Worm (Caenorhabditis elegans) whole organism, dauer: Measurements from ENCODE around the gene srlf-7.

Experiments
- unc-62 ChIP-seq: sonication (generic microtip); optimal IDR thresholded peaks from 2 replicates; lab custom pipeline; 2017; ENCODE audit warnings: missing biosample characterization, missing genetic modification reagents, missing genetic modification characterization

Gene srlf-7

DNA sequence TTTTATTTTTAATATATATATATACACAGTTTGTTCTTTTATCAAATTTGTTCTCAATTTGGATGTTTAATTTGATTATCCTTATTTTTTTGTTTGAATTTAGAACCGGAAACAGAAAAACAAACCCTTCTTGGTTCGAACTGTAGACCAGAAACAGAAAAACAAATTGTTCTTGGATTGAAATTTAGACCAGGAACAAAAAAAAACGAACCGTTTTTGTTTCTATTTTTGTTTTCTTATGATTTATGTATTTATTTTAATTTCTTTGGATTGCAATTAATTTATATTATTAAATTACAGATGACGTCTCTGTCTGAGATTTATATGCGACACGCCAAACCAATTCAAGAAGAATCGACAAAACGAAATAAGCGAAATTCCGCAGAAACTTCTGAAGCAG lies 13.7 kb upstream of the srlf-7 start, which contains the start of gene C42D4.19:
Gene C42D4.19, plus strand, starts transcription at position 301 of the 400 bp plus-strand sequence.
- TF ChIP-seq unc-62, result no peak

DNA sequence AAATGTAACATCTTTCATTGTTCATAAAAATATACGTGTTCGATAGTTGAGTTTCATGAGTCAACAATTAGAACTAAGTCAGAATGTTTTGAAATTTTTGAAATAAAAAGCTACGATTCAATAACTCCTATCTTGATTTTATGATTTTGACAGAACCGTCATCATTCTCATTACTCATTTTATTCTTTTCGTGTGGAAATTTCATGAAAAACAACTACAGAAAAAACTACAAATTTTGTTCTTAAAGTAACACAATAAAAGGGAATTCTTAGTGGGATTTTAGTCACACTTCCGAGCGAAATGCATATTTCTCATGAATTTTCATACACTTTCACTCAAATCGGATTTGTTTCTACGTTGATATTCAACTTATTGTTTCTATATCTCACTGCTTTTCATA lies 12.2 kb upstream of the srlf-7 start, which contains the start of gene str-44:
Gene str-44, plus strand, starts transcription at position 301 of the 400 bp plus-strand sequence.
- TF ChIP-seq unc-62, result no peak

ce11 chrIV:7178942-7179341 lies 10.1 kb upstream of the srlf-7 start, which contains the start of gene C42D4.3:
Gene C42D4.3, plus strand, starts transcription at chrIV:7179239.
- no peak for TF ChIP-seq unc-62

DNA sequence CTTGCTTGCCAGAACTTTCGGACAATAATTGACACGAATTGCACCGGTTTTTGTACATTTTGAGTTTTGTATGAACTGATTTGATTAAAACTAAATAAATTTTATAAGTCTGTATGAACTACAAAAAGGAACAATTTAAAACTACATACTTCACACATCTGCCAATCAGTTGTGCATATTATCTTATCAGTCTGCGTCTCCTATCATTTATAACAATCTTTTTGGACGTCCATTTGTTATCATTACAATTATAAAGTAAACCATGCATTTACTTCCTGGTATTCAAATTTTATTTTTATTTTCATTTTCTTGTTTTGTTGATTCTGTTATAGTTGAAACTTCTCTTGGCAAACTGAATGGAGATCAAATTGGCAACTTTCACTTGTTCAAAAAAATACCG lies 8.8 kb upstream of the srlf-7 start, which contains the start of gene cest-10:
Gene cest-10, plus strand, starts transcription at position 254 of the 400 bp plus-strand sequence.
- TF ChIP-seq unc-62, result no peak

DNA sequence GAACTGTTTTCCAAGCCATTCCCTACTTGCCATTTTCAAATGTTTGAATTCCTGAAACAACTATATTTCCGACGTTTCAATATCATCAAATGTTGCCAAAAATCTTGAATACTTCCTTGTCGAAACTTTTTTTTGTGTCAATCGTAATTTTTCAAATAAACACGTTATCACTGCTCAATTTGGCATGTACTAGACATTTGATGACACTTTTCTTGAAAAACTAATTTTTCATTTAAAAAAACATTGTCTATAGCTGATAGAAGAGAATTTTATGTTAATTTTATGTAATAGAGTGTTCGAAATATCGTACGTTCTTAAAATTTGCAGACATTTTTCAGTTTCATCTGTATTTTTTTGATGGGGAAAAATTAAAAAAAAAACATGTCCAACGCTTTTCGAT lies 6.3 kb upstream of the srlf-7 start:
- TF ChIP-seq unc-62, result no peak

- no peak for TF ChIP-seq unc-62
Observed at ce11 chrIV:7184597-7184996, 4.5 kb upstream of the srlf-7 start, which contains the start of gene clec-179. Gene clec-179, minus strand, starts transcription at chrIV:7184697.

DNA sequence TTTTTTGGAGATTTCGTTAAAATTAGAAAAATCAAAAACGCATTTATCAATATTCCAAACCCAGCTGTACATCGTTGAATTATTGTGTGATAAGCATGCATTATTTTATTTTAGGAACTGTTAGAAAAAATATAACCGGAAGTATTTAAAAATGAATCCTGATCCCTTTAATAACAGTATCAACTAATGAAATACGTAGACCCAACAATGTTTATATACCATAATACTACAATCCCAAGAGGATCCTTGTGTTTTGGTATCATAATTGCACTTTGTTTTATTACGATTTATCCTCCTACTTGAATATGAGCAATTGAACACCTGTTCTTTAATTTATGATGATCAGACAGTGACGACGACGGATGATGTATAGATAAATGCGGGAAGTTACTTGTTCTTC lies 2.3 kb upstream of the srlf-7 start, which contains the start of gene str-249:
Gene str-249, minus strand, starts transcription at position 101 of the 400 bp plus-strand sequence.
- no peak for TF ChIP-seq unc-62

- TF ChIP-seq unc-62, result no peak
Observed at ce11 chrIV:7188030-7188429, 1.1 kb upstream of the srlf-7 start, which contains the start of gene C42D4.13. Gene C42D4.13, minus strand, starts transcription at chrIV:7188130.

ce11 chrIV:7190409-7190808 lies 1.3 kb downstream of the srlf-7 start:
- no peak for TF ChIP-seq unc-62

ce11 chrIV:7191745-7192144 lies 2.7 kb downstream of the srlf-7 start, which contains the start of gene R13A1.5:
Gene R13A1.5, minus strand, starts transcription at chrIV:7191845.
- no peak for TF ChIP-seq unc-62

DNA sequence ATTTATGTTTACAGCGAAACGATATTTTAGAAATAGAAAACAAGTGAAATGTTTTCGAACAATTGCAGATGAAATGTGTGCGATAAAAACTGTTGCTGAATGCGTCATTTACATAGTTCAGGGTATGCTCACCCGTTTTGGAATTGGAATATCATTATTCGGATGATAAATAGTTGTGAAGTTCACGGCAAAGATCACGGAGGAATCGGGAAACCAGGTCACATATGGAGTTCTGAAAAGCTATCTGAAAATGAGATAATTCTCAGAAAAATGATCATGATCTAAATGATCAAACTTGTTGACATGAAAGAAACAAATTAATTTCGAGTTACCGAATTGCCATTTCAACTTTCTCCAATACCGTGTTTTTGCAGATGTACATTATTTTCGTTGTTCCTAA lies 6.6 kb downstream of the srlf-7 start, which contains the start of gene best-16:
Gene best-16, minus strand, starts transcription at position 101 of the 400 bp plus-strand sequence.
- TF ChIP-seq unc-62, result no peak

ce11 chrIV:7196853-7197252 lies 7.8 kb downstream of the srlf-7 start, which contains the start of gene unc-8:
Gene unc-8, plus strand, starts transcription at chrIV:7197153.
- no peak for TF ChIP-seq unc-62

DNA sequence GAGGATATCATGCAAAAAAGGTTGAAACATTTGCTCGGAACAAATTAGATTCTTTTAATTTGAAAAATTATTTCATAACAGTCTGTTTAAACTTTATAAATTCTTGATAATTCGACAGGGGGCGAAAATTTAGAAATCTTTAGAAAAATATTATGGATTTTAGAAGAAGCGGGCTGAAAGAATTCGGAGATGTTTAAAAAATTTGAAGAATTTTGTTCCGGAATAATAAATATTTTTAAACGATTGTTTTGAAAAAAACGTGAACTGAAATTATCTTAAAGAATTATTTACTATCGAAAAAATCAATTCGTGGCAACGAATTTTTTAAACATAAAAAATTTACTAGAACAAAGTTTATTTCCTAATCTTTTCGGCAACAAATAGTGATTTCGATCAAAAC lies 14.6 kb downstream of the srlf-7 start, which contains the start of gene R13A1.3:
Gene R13A1.3, plus strand, starts transcription at position 301 of the 400 bp plus-strand sequence.
- no peak for TF ChIP-seq unc-62

ce11 chrIV:7205969-7206368 lies 16.9 kb downstream of the srlf-7 start, which contains the start of gene kcc-1:
Gene kcc-1, plus strand, starts transcription at chrIV:7206269.
- no peak for TF ChIP-seq unc-62

- no peak for TF ChIP-seq unc-62
Observed at ce11 chrIV:7208961-7209360, 19.9 kb downstream of the srlf-7 start.

DNA sequence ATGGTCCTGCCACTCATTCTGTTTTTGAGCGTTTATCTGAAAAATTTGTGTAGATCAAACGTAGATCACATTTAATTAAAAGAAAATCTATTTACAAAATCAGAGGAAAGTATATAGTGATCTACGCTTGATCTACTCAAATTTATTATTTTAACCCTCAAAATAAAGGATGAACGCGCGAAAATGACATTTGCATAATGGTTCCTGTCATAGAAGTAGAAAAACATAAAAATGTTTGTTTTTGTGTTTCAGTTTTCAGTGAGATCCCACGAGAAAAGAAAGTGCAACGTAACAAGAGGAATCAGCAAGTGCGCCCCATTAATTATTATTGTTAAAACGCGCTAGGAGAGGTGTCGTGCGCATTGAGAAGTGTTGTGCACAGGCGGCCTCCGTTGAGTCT lies 22.2 kb downstream of the srlf-7 start:
- TF ChIP-seq unc-62, result no peak

DNA sequence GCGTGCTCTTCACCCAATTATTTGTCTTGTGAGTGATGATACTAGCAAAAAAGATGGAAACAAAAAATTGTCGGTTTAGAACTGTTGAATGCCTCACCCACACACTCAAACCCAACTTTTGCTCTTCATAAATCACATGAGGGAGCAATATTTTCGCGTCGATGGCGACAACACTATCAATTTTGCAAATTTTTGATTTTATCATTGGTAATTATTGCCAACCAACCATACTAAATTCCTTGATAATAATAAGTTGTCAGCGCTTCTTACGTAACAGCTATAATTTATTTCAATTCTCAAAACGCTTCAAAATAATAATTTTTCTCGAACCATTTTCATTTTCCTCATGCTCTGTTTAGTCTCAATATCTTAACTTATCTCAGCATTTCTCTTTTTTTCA lies 23.7 kb downstream of the srlf-7 start:
- TF ChIP-seq unc-62, result no peak

ce11 chrIV:7216210-7216609 lies 27.1 kb downstream of the srlf-7 start:
- no peak for TF ChIP-seq unc-62
